Fruit fly (Drosophila melanogaster) whole organism, adult: ENCODE measurements around the gene AGO2.

Experiments
- CG11617 ChIP-seq: fragments of 200-800 bp; sonication (Bioruptor generic); optimal IDR thresholded peaks from 2 replicates; lab custom pipeline; 2017; ENCODE audit warnings: mild to moderate bottlenecking, missing biosample characterization, missing genetic modification reagents, missing genetic modification characterization
- CG12768 ChIP-seq: fragments of 200-800 bp; sonication (Bioruptor generic); optimal IDR thresholded peaks from 2 replicates; lab custom pipeline; 2017; ENCODE audit warnings: missing biosample characterization, missing genetic modification characterization, mild to moderate bottlenecking, moderate library complexity, missing genetic modification reagents
- CG14711 ChIP-seq: fragments of 200-800 bp; sonication (Bioruptor generic); optimal IDR thresholded peaks from 2 replicates; lab custom pipeline; 2018; ENCODE audit warnings: missing biosample characterization, mild to moderate bottlenecking, missing genetic modification characterization, moderate library complexity
- CG1620 ChIP-seq: fragments of 200-800 bp; sonication (Bioruptor generic); optimal IDR thresholded peaks from 2 replicates; lab custom pipeline; 2016; ENCODE audit warnings: missing biosample characterization, missing genetic modification characterization
- CG33017 ChIP-seq: fragments of 200-800 bp; sonication (Bioruptor generic); optimal IDR thresholded peaks from 2 replicates; lab custom pipeline; 2018; ENCODE audit warnings: missing biosample characterization, mild to moderate bottlenecking, missing genetic modification characterization, moderate library complexity
- CG5204 ChIP-seq: fragments of 200-800 bp; sonication (Bioruptor generic); optimal IDR thresholded peaks from 2 replicates; lab custom pipeline; 2016; ENCODE audit warnings: missing biosample characterization, missing genetic modification characterization
- CG7045 ChIP-seq: fragments of 200-800 bp; sonication (Bioruptor generic); optimal IDR thresholded peaks from 2 replicates; lab custom pipeline; 2017; ENCODE audit warnings: missing biosample characterization, mild to moderate bottlenecking, missing genetic modification characterization
- CG7101 ChIP-seq: fragments of 200-800 bp; sonication (Bioruptor generic); optimal IDR thresholded peaks from 2 replicates; lab custom pipeline; 2018; ENCODE audit warnings: missing biosample characterization, mild to moderate bottlenecking, missing genetic modification characterization, moderate library complexity
- Clk ChIP-seq: fragments of 200-800 bp; sonication (Bioruptor generic); optimal IDR thresholded peaks from 2 replicates; lab custom pipeline; 2017; ENCODE audit warnings: missing biosample characterization, missing genetic modification characterization
- Crg-1 ChIP-seq: fragments of 200-800 bp; sonication (Bioruptor generic); optimal IDR thresholded peaks from 2 replicates; lab custom pipeline; 2016; ENCODE audit warnings: missing biosample characterization, missing genetic modification characterization
- Hr96 ChIP-seq: fragments of 200-800 bp; sonication (Bioruptor generic); optimal IDR thresholded peaks from 2 replicates; lab custom pipeline; 2016; ENCODE audit warnings: missing biosample characterization, missing genetic modification characterization
- Mnt ChIP-seq: fragments of 200-800 bp; sonication (Bioruptor generic); optimal IDR thresholded peaks from 2 replicates; lab custom pipeline; 2016; ENCODE audit warnings: missing biosample characterization, mild to moderate bottlenecking, missing genetic modification characterization
- bab1 ChIP-seq: fragments of 200-800 bp; sonication (Bioruptor generic); optimal IDR thresholded peaks from 3 replicates; lab custom pipeline; 2019; ENCODE audit warnings: missing biosample characterization, mild to moderate bottlenecking, missing genetic modification characterization, moderate library complexity
- cic ChIP-seq: fragments of 200-800 bp; sonication (Bioruptor generic); optimal IDR thresholded peaks from 2 replicates; lab custom pipeline; 2017; ENCODE audit warnings: missing biosample characterization, mild to moderate bottlenecking, missing genetic modification characterization, moderate library complexity
- cnc ChIP-seq, 2 experiments: fragments of >200 bp; optimal IDR thresholded peaks; 2 replicates each; lab custom pipeline; 2017
- kay ChIP-seq: fragments of 200-800 bp; sonication (Bioruptor generic); peaks from one replicate; lab custom pipeline; 2016; ENCODE audit warnings: missing biosample characterization, missing genetic modification characterization, borderline replicate concordance
- ovo ChIP-seq: fragments of 200-800 bp; sonication (Bioruptor generic); optimal IDR thresholded peaks from 2 replicates; lab custom pipeline; 2016; ENCODE audit warnings: missing biosample characterization, missing genetic modification characterization
- pad ChIP-seq: fragments of 200-800 bp; sonication (Bioruptor generic); optimal IDR thresholded peaks from 3 replicates; lab custom pipeline; 2017; ENCODE audit warnings: missing biosample characterization, missing genetic modification characterization, mild to moderate bottlenecking, moderate library complexity, missing genetic modification reagents
- tj ChIP-seq: fragments of 200-800 bp; sonication (Bioruptor generic); optimal IDR thresholded peaks from 3 replicates; lab custom pipeline; 2017; ENCODE audit warnings: missing biosample characterization, mild to moderate bottlenecking, missing genetic modification characterization, moderate library complexity
- toe ChIP-seq: fragments of 200-800 bp; sonication (Bioruptor generic); optimal IDR thresholded peaks from 2 replicates; lab custom pipeline; 2016; ENCODE audit warnings: missing biosample characterization, missing genetic modification characterization

The AGO2 gene

dm6 chr3L:15533402-15534129, 20.3 kb upstream of the AGO2 start:
- TF ChIP-seq CG7101 (peak; percentile 14), pad (GFP tag; lab: Kevin White, UChicago) (no peak), CG5204 (GFP tag; lab: Kevin White, UChicago) (peak; percentile 23), cic (GFP tag; lab: Kevin White, UChicago) (no peak), Hr96 (GFP tag; lab: Kevin White, UChicago) (peak; percentile 7), CG12768 (no peak), kay (peak; percentile 85), CG14711 (peak; percentile 24), Crg-1 (no peak)

dm6 chr3L:15534274-15535227, 19.4 kb upstream of the AGO2 start:
- TF ChIP-seq CG5204 (GFP tag; lab: Kevin White, UChicago) = peak; percentile 78
- peak; percentile 64 for TF ChIP-seq Hr96 (GFP tag; lab: Kevin White, UChicago)
- TF ChIP-seq bab1 (GFP tag; lab: Kevin White, UChicago) = peak; percentile 28
- no peak for TF ChIP-seq kay
- peak; percentile 59 for TF ChIP-seq CG7101
- peak; percentile 13 for TF ChIP-seq Clk (GFP tag; lab: Kevin White, UChicago)
- peak; percentile 55 for TF ChIP-seq Mnt (GFP tag; lab: Kevin White, UChicago)
- TF ChIP-seq cnc (optimal IDR thresholded peaks at IDR 0.05; lab: Kevin White, UChicago) = no peak
- TF ChIP-seq Crg-1 = peak; percentile 61
- peak; percentile 43 for TF ChIP-seq CG33017 (tag; lab: Kevin White, UChicago)
- TF ChIP-seq CG12768 = peak; percentile 51
- TF ChIP-seq CG11617 (GFP tag; lab: Kevin White, UChicago) = peak; percentile 86
- peak; percentile 30 for TF ChIP-seq CG1620
- no peak for TF ChIP-seq ovo (GFP tag; lab: Kevin White, UChicago)
- no peak for TF ChIP-seq CG14711
- peak; percentile 79 for TF ChIP-seq toe (GFP tag; lab: Kevin White, UChicago)
- TF ChIP-seq cic (GFP tag; lab: Kevin White, UChicago) = no peak
- peak; percentile 60 for TF ChIP-seq CG7045 (GFP tag; lab: Kevin White, UChicago)
- TF ChIP-seq pad (GFP tag; lab: Kevin White, UChicago) = peak; percentile 40
- peak; percentile 56 for TF ChIP-seq tj

DNA sequence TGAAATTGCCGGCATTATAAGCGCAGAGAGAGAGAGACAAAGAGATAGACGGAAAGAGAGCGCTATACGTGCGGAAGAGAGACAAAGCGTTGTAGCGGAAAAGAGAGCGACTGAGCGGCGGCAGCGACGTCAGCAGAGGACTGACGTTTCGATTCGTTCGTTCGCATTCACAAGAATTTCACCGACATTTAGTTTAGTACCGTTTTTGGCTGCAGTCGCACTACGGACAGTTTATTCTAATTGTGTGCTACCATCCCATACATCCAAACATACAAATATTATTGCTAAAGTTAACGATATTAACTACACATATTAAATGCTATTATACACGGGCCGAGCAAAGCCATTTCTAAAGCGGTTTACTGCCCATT, 18.7 kb upstream of the AGO2 start, which contains the start of gene CrebA:
CrebA (plus strand) TSS at position 168 of the 371 bp plus-strand sequence.
- TF ChIP-seq kay (peak; percentile 21), Clk (GFP tag; lab: Kevin White, UChicago) (no peak), CG14711 (no peak), cic (GFP tag; lab: Kevin White, UChicago) (no peak), CG7045 (GFP tag; lab: Kevin White, UChicago) (no peak), CG12768 (no peak)

DNA sequence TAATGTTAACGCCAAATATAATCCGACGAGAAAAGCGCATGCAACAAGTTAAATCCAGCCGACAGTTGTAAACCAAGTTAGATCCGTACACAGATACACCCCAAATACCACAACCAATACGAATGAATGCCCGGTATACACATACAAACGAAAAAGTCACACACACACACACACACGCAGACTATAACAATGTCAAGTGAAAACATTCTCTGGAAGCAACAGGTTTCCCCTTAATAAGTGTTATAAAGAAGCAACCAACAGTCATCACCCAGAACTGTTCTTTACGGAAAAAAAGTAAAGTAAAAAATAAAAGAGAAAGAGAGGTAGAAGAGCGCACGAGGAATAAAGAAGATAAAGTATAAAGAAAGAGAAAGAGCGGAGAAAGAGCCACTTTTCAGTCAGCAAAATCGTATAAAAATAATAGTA, 18.1 kb upstream of the AGO2 start:
- TF ChIP-seq CG7045 (GFP tag; lab: Kevin White, UChicago) = no peak
- peak; percentile 92 for TF ChIP-seq pad (GFP tag; lab: Kevin White, UChicago)

DNA sequence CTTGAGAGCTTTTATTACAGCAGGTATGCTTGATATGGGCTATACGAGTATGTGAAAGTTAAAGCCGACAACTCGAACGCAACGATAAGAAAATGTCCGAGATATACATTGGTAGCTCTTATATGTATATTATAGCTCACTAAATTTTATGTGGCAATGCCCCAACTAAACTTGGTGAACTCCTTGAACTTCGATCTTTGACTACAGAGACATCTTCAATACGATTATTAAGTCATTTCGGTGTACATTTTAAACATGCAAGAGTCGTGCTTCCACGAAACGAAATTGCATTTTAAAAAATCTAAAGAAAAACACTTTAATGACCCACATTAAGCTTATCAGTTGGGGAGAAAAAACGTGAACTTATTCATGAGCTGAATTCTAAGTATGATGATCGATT, 17.4 kb upstream of the AGO2 start:
- TF ChIP-seq CG11617 (GFP tag; lab: Kevin White, UChicago) (no peak), kay (peak; percentile 38)

dm6 chr3L:15537916-15538581, 15.9 kb upstream of the AGO2 start:
- TF ChIP-seq CG33017 (tag; lab: Kevin White, UChicago) = peak; percentile 43
- no peak for TF ChIP-seq ovo (GFP tag; lab: Kevin White, UChicago)
- no peak for TF ChIP-seq kay
- no peak for TF ChIP-seq bab1 (GFP tag; lab: Kevin White, UChicago)
- peak; percentile 49 for TF ChIP-seq CG7101
- peak; percentile 13 for TF ChIP-seq Crg-1
- peak; percentile 57 for TF ChIP-seq Mnt (GFP tag; lab: Kevin White, UChicago)
- TF ChIP-seq CG12768 = peak; percentile 6
- TF ChIP-seq toe (GFP tag; lab: Kevin White, UChicago) = peak; percentile 50
- TF ChIP-seq CG11617 (GFP tag; lab: Kevin White, UChicago) = peak; percentile 74
- TF ChIP-seq tj = peak; percentile 77
- TF ChIP-seq CG14711 = peak; percentile 65
- TF ChIP-seq CG1620 = no peak
- TF ChIP-seq cic (GFP tag; lab: Kevin White, UChicago) = peak; percentile 58
- TF ChIP-seq Clk (GFP tag; lab: Kevin White, UChicago) = no peak
- TF ChIP-seq cnc (optimal IDR thresholded peaks at IDR 0.05; lab: Kevin White, UChicago) = no peak
- TF ChIP-seq Hr96 (GFP tag; lab: Kevin White, UChicago) = peak; percentile 41
- peak; percentile 48 for TF ChIP-seq pad (GFP tag; lab: Kevin White, UChicago)
- peak; percentile 28 for TF ChIP-seq CG7045 (GFP tag; lab: Kevin White, UChicago)
- peak; percentile 63 for TF ChIP-seq CG5204 (GFP tag; lab: Kevin White, UChicago)
